Worm (Caenorhabditis elegans) whole organism, L1 larva: ENCODE results near the gene F01D5.6.

Source experiments
- C16A3.4 ChIP-seq: fragments of 150-350 bp; optimal IDR thresholded peaks from 2 replicates; lab custom pipeline; 2014; ENCODE audit warnings: missing biosample characterization, missing genetic modification characterization
- F16B12.6 ChIP-seq: fragments of 150-350 bp; optimal IDR thresholded peaks from 2 replicates; lab custom pipeline; 2014; ENCODE audit warnings: missing biosample characterization, missing genetic modification characterization
- Y116A8C.19 ChIP-seq: sonication (generic microtip); optimal IDR thresholded peaks from 2 replicates; lab custom pipeline; 2016; ENCODE audit warnings: missing compliant biosample characterization, missing genetic modification characterization, borderline replicate concordance
- blmp-1 ChIP-seq: fragments of 150-350 bp; optimal IDR thresholded peaks from 2 replicates; lab custom pipeline; 2014; ENCODE audit warnings: missing biosample characterization, missing genetic modification characterization
- ceh-63 ChIP-seq: fragments of 200-800 bp; sonication (Bioruptor generic); optimal IDR thresholded peaks from 2 replicates; lab custom pipeline; 2018; ENCODE audit warnings: mild to moderate bottlenecking, missing genetic modification characterization, missing compliant biosample characterization
- efl-1 ChIP-seq, 4 experiments: fragments of 150-350 bp; optimal IDR thresholded peaks in 3 of 4; peaks in 1 of 4; 1 replicate in 1 of 4; 2 replicates in 3 of 4; lab custom pipeline; 2014; ENCODE audit warnings: missing biosample characterization in 2 of 4, missing genetic modification characterization in 2 of 4, missing genetic modification reagents in 2 of 4
- elt-2 ChIP-seq: sonication (generic microtip); optimal IDR thresholded peaks from 2 replicates; lab custom pipeline; 2016; ENCODE audit warnings: missing genetic modification characterization, mild to moderate bottlenecking, inconsistent platforms, missing compliant biosample characterization, missing genetic modification reagents
- hlh-4 ChIP-seq: sonication (generic microtip); optimal IDR thresholded peaks from 2 replicates; lab custom pipeline; 2016; ENCODE audit warnings: mild to moderate bottlenecking, missing genetic modification characterization, missing compliant biosample characterization
- hpl-2 ChIP-seq: fragments of 150-350 bp; optimal IDR thresholded peaks from 2 replicates; lab custom pipeline; 2014; ENCODE audit warnings: missing biosample characterization, missing genetic modification reagents, missing genetic modification characterization
- irx-1 ChIP-seq: sonication (generic microtip); optimal IDR thresholded peaks from 2 replicates; lab custom pipeline; 2016; ENCODE audit warnings: missing genetic modification characterization, missing compliant biosample characterization
- lin-35 ChIP-seq, 2 experiments: fragments of 150-350 bp; optimal IDR thresholded peaks; 2 replicates each; lab custom pipeline; 2014; ENCODE audit warnings: missing biosample characterization in 2 of 2, missing genetic modification characterization in 2 of 2, missing genetic modification reagents in 2 of 2
- lir-3 ChIP-seq: sonication (generic microtip); optimal IDR thresholded peaks from 2 replicates; lab custom pipeline; 2016; ENCODE audit warnings: mild to moderate bottlenecking, missing genetic modification characterization, moderate library complexity, missing compliant biosample characterization; ENCODE audit not compliant: poor library complexity
- mab-9 ChIP-seq: fragments of 200-800 bp; sonication (Bioruptor generic); IDR thresholded peaks from 2 replicates; pipeline ENCODE4 v1.3.6; 2022; ENCODE audit warnings: missing genetic modification reagents, missing genetic modification characterization, missing compliant biosample characterization
- mef-2 ChIP-seq: fragments of 150-350 bp; optimal IDR thresholded peaks from 2 replicates; lab custom pipeline; 2014; ENCODE audit warnings: missing biosample characterization, missing genetic modification characterization
- nhr-11 ChIP-seq: fragments of 150-350 bp; optimal IDR thresholded peaks from 2 replicates; lab custom pipeline; 2014; ENCODE audit warnings: missing biosample characterization, missing genetic modification characterization
- nhr-12 ChIP-seq: sonication (generic microtip); optimal IDR thresholded peaks from 2 replicates; lab custom pipeline; 2017; ENCODE audit warnings: missing biosample characterization, missing genetic modification characterization
- nhr-85 ChIP-seq: sonication (generic microtip); peaks from one replicate; lab custom pipeline; 2016; ENCODE audit warnings: missing genetic modification characterization, inconsistent platforms, missing compliant biosample characterization
- nhr-90 ChIP-seq: sonication (generic microtip); optimal IDR thresholded peaks from 2 replicates; lab custom pipeline; 2016; ENCODE audit warnings: mild to moderate bottlenecking, missing genetic modification characterization, missing compliant biosample characterization; ENCODE audit not compliant: poor library complexity
- skn-1 ChIP-seq: fragments of 150-350 bp; optimal IDR thresholded peaks from 2 replicates; lab custom pipeline; 2014; ENCODE audit warnings: missing biosample characterization, missing genetic modification characterization
- snpc-4 ChIP-seq: fragments of 150-350 bp; optimal IDR thresholded peaks from 2 replicates; lab custom pipeline; 2014; ENCODE audit warnings: missing biosample characterization, missing genetic modification characterization
- snu-23 ChIP-seq: sonication (generic microtip); optimal IDR thresholded peaks from 2 replicates; lab custom pipeline; 2016; ENCODE audit warnings: missing genetic modification characterization, missing compliant biosample characterization
- sptf-1 ChIP-seq: fragments of 150-350 bp; optimal IDR thresholded peaks from 2 replicates; lab custom pipeline; 2014; ENCODE audit warnings: missing biosample characterization, missing genetic modification characterization
- swsn-7 ChIP-seq: sonication (generic microtip); optimal IDR thresholded peaks from 2 replicates; lab custom pipeline; 2016; ENCODE audit warnings: missing genetic modification characterization, missing compliant biosample characterization
- unc-30 ChIP-seq: sonication (generic microtip); optimal IDR thresholded peaks from 2 replicates; lab custom pipeline; 2017; ENCODE audit warnings: missing biosample characterization, missing genetic modification characterization
- unc-62 ChIP-seq: fragments of 150-350 bp; optimal IDR thresholded peaks from 2 replicates; lab custom pipeline; 2014; ENCODE audit warnings: missing biosample characterization, missing genetic modification reagents, missing genetic modification characterization
- unc-86 ChIP-seq: sonication (generic microtip); optimal IDR thresholded peaks from 2 replicates; lab custom pipeline; 2016; ENCODE audit warnings: missing genetic modification characterization, missing compliant biosample characterization
- ztf-4 ChIP-seq: fragments of 150-350 bp; optimal IDR thresholded peaks from 2 replicates; lab custom pipeline; 2014; ENCODE audit warnings: missing biosample characterization, missing genetic modification characterization

F01D5.6 gene

DNA sequence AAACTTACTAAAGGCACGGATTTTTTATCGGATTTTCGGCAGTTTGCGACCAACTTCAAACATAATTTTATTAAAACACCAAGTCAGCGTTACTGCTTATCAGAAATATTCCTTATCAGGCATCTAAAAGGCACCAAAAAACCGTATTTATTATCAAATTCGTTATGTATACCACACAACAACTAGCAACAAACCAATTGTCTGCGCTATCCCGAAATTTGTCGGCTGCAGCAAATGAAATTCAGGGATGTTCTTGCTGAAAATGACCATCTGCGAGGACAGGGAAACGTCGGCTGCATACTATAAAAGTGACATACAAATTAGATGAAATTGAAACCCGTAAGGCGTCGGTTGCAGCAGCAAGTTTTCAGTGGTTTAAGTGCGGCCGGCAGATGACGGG is 8.3 kb upstream of the F01D5.6 start (continued):
- no peak for TF ChIP-seq nhr-85 (tag; lab: Kevin White, UChicago)
- TF ChIP-seq, all 84 proteins: peak for 0

DNA sequence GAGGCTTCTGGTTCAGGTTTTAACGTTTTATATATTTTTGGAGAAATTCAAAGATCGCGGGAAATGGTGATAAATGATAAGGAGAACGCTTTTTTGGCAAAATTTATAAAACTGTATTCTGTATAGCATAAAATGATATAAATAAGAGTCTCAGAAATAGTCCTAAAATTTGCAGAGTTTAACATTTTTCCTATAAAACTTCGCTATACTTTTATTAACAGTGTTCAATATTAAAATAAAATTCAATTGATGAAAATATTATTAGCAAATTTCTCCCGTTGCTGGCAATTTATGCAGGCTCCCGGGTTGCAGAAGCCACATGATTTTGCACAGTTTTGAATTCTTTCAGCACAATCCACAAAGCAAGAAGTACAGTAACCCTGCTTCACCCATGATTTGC is 7.3 kb upstream of the F01D5.6 start, which contains the start of gene F01D5.2:
F01D5.2 (minus strand) TSS at position 101 of the 400 bp plus-strand sequence.
- TF ChIP-seq lir-3 (no peak), nhr-90 (tag; lab: Kevin White, UChicago) (no peak), snu-23 (GFP tag; lab: Kevin White, UChicago) (no peak), efl-1 (optimal IDR thresholded peaks at IDR 0.05; lab: Kevin White, UChicago) (no peak), efl-1 (GFP tag; optimal IDR thresholded peaks at IDR 0.05 in 1 of 2; lab: Kevin White, UChicago) (no peak), sptf-1 (tag; lab: Kevin White, UChicago) (no peak), unc-62 (GFP tag; lab: Kevin White, UChicago) (no peak), hpl-2 (GFP tag; lab: Kevin White, UChicago) (no peak), skn-1 (tag; lab: Kevin White, UChicago) (no peak), ceh-63 (GFP tag; lab: Kevin White, UChicago) (no peak)
- TF ChIP-seq, all 84 proteins: peak for 0

DNA sequence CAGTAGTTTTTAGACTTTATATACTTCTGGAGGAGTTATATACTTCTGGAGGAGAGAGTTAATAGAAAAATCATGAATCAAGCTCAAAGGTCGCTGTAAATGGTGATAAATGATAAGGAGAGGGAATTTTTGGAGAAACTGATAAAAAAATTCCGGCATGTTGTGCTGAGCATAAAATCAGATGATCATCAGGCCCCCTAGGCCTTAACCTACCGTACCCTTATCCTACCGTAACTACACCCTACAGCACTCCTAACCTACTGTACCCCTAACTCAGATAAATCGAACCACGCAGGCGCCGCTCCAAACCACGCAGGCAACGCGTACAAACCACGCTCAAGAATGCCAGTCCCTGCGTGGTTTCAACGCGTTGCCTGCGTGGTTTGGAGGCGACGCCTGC is 6.3 kb upstream of the F01D5.6 start, which contains the start of gene F01D5.3:
F01D5.3 (minus strand) TSS at position 101 of the 400 bp plus-strand sequence.
- peak; percentile 21 for TF ChIP-seq elt-2 (tag; lab: Kevin White, UChicago)
- TF ChIP-seq, all 84 proteins: peak for 1; not testable (repeated sequence) for 83

DNA sequence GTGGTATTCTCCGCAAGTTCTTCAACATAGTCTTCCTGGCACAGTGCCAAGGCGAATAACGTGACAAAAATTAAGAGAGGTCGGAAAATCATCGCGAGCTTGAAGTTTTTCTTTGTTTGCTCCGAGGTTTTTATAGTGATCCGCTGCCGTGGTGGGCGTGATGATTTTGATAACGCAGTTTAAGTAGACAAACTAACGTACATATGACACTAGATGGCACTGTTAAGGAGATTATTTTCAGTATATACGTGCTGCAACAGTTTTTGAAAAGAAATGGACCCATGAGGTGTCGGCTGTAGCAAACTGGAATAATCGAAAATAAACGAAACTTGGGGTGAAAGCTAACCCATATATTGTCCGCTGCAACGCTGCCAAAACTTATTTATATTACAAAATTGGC is 4.1 kb upstream of the F01D5.6 start, which contains the start of gene F01D5.5:
F01D5.5 (minus strand) TSS at position 101 of the 400 bp plus-strand sequence.
- no peak for TF ChIP-seq swsn-7 (tag; lab: Kevin White, UChicago)
- peak; percentile 55 for TF ChIP-seq elt-2 (tag; lab: Kevin White, UChicago)

DNA sequence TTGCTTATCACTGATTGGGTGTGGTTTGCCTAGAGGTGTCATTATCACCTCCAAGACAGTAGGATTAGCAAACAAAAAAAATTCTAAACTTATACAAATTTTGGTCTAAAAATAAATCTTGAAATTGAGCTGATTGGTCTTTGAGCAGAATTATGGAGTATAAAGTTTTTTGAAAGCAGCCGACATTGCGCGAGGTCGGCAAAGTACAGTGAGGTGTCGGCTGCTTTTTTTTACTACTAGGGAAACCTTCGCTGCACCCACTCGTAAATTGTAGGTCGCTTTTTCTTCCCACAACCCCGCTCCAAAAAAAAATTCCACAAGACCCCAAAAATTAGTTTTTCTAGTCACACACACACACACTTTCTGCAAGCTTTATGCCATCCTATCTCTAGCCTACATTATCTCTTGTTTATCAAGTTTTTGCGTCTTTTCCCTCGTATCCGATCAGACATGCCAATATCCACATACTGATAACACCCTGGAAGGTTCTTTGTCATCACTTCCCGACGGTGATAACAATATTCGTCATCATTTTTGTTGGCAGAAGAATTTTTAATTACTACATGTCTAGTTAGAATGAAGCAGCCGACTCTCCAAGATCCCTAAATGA is 2.4 kb upstream of the F01D5.6 start:
- TF ChIP-seq F16B12.6 (tag; lab: Kevin White, UChicago) (no peak), snpc-4 (tag; lab: Kevin White, UChicago) (peak; percentile 76), efl-1 (optimal IDR thresholded peaks at IDR 0.05; lab: Kevin White, UChicago) (no peak), efl-1 (GFP tag; optimal IDR thresholded peaks at IDR 0.05 in 1 of 2; lab: Kevin White, UChicago) (peak in 1 of 2 experiments; percentile 74), mef-2 (tag; lab: Kevin White, UChicago) (no peak), nhr-11 (tag; lab: Kevin White, UChicago) (no peak), nhr-12 (no peak), C16A3.4 (tag; lab: Kevin White, UChicago) (no peak), hpl-2 (GFP tag; lab: Kevin White, UChicago) (no peak), irx-1 (tag; lab: Kevin White, UChicago) (no peak), mab-9 (no peak), hlh-4 (tag; lab: Kevin White, UChicago) (no peak), lin-35 (GFP tag; optimal IDR thresholded peaks at IDR 0.05; lab: Kevin White, UChicago) (no peak), blmp-1 (peak; percentile 15), unc-86 (tag; lab: Kevin White, UChicago) (no peak), swsn-7 (tag; lab: Kevin White, UChicago) (no peak)

DNA sequence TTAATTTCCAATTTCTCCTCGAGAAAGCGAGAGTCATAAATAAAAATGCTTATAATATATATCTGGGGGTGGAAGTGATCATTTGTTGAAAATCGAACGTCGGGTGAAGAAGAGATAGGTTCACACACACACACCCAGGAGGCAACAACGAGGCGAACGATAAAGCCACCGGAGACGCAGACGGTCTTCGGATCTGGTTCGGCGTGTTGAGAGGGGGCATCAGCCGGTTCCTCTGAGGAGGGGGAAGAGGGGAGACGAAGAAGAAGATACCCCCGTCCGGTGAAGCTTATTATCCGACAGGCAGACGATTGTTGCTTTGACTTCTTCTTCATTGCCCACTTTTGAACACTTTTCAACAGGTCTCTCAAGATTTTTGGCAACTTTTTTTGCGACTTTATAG is 1.5 kb upstream of the F01D5.6 start:
- TF ChIP-seq blmp-1 (peak; percentile 44), ztf-4 (tag; lab: Kevin White, UChicago) (no peak)

DNA sequence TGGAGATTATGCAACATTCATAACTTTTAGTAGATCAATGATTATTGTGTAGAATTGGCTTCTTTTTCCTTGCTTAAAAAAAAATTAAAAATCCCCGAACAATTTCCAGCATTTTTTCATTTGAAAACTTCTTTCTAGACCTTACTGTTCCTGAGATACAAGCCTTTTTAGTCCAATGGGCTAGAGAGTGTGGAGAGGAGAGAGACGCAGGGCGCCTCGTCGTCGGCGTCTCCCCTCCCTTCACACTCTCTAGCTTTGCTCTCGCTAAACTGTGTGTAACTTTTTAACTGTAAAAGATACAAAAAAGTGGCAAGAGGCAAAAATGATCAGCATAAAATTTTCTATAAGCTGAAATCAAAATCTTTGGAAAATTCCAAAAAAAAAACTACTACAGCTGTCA is 1.1 kb upstream of the F01D5.6 start:
- TF ChIP-seq efl-1 (optimal IDR thresholded peaks at IDR 0.05; lab: Kevin White, UChicago): no peak
- TF ChIP-seq efl-1 (GFP tag; optimal IDR thresholded peaks at IDR 0.05 in 1 of 2; lab: Kevin White, UChicago): peak in 1 of 2 experiments; percentile 75
- no peak for TF ChIP-seq Y116A8C.19 (tag; lab: Kevin White, UChicago)
- no peak for TF ChIP-seq unc-30 (tag; lab: Kevin White, UChicago)
- TF ChIP-seq, all 84 proteins: peak for 1
